Worm (Caenorhabditis elegans) whole organism, early embryonic: ENCODE data around the gene BE10.5.

Experiments used
- B0310.2 ChIP-seq: sonication (generic microtip); optimal IDR thresholded peaks from 2 replicates; lab custom pipeline; 2016; ENCODE audit warnings: mild to moderate bottlenecking, missing genetic modification characterization, missing compliant biosample characterization
- ama-1 ChIP-seq: fragments of 150-350 bp; optimal IDR thresholded peaks from 2 replicates; lab custom pipeline; 2014
- ceh-36 ChIP-seq: sonication (generic microtip); optimal IDR thresholded peaks from 2 replicates; lab custom pipeline; 2016; ENCODE audit warnings: missing genetic modification characterization, inconsistent platforms, missing compliant biosample characterization
- ets-7 ChIP-seq: sonication (generic microtip); optimal IDR thresholded peaks from 2 replicates; lab custom pipeline; 2016; ENCODE audit warnings: missing genotype, missing genetic modification characterization, missing compliant biosample characterization
- flt-1 ChIP-seq: fragments of 200-800 bp; sonication (Bioruptor generic); IDR thresholded peaks from 2 replicates; pipeline ENCODE4 v1.3.6; 2022; ENCODE audit warnings: missing genetic modification characterization, missing compliant biosample characterization
- hnd-1 ChIP-seq: sonication (generic microtip); optimal IDR thresholded peaks from 2 replicates; lab custom pipeline; 2016; ENCODE audit warnings: missing genetic modification characterization, missing compliant biosample characterization
- scrt-1 ChIP-seq: fragments of 200-800 bp; sonication (Bioruptor generic); IDR thresholded peaks from 2 replicates; pipeline ENCODE4 v1.3.6; 2022; ENCODE audit warnings: missing genetic modification characterization, missing compliant biosample characterization
- sea-1 ChIP-seq: fragments of 200-800 bp; sonication (Bioruptor generic); conservative IDR thresholded peaks from 2 replicates; pipeline ENCODE4 v1.3.6; 2022; ENCODE audit warnings: missing genetic modification characterization, missing compliant biosample characterization
- tbx-11 ChIP-seq: fragments of 200-800 bp; sonication (Bioruptor generic); IDR thresholded peaks from 2 replicates; pipeline ENCODE4 v1.3.6; 2022; ENCODE audit warnings: missing genetic modification characterization, missing compliant biosample characterization
- tbx-37 ChIP-seq: fragments of 200-800 bp; sonication (Bioruptor generic); conservative IDR thresholded peaks from 2 replicates; pipeline ENCODE4 v1.3.6; 2022; ENCODE audit warnings: missing genetic modification reagents, missing genetic modification characterization, missing compliant biosample characterization

DNA sequence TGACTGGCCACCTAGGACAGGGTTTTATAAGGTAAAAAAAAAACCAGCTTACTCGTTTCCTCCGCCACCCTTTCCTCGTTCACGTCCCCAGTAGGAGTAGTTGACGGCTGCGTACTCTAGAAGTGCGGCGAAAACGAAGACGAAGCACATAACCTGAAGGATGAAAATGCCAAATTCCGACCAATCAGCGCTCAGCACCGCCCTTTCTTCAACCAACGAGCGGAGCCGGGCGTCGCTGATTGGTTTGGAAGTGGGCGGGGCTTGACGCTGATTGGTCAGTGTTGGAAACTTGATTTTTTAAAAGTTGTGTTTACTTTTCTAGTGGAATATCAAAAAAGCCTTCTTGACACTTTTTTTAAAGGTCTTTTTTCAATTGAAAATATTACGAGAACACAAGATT, 32.9 kb downstream of the BE10.5 start:
- TF ChIP-seq ama-1 (no peak), tbx-37 (no peak), tbx-11 (GFP tag; lab: Robert Waterston, UW) (no peak), flt-1 (GFP tag; lab: Robert Waterston, UW) (no peak), B0310.2 (no peak), ceh-36 (tag; lab: Kevin White, UChicago) (no peak), sea-1 (no peak), ets-7 (no peak), scrt-1 (no peak), hnd-1 (tag; lab: Kevin White, UChicago) (no peak)
